Fruit fly (Drosophila melanogaster): ENCODE data around the gene Smyd5.

The Smyd5 gene

dm6 chr3R:21205680-21206326 is 12.8 kb downstream of the Smyd5 start (continued):
- TF ChIP-seq sens-2 (GFP tag; IDR thresholded peaks at IDR 0.05) (peak; percentile 19; the same call in 1 of the 2 replicates), da (GFP tag; optimal IDR thresholded peaks at IDR 0.05) (no peak), Med (GFP tag) (peak; percentile 79), Ssrp (tag; optimal IDR thresholded peaks at IDR 0.05) (peak; percentile 46), corto (GFP tag; optimal IDR thresholded peaks at IDR 0.05) (no peak), row (GFP tag; IDR thresholded peaks at IDR 0.05) (peak; percentile 43), ci (GFP tag; IDR thresholded peaks at IDR 0.05) (peak; percentile 64), az2 (GFP tag; optimal IDR thresholded peaks at IDR 0.05) (peak; percentile 39), CG15696 (tag; optimal IDR thresholded peaks at IDR 0.05) (no peak), grn (GFP tag; optimal IDR thresholded peaks at IDR 0.05) (peak; percentile 36), kni (GFP tag; optimal IDR thresholded peaks at IDR 0.05) (peak; percentile 44), prd (optimal IDR thresholded peaks at IDR 0.05) (no peak), prd (GFP tag; IDR thresholded peaks at IDR 0.05) (peak; percentile 21; the same call in 1 of the 3 replicates), vvl (GFP tag; IDR thresholded peaks at IDR 0.05) (peak; percentile 40; the same call in 1 of the 2 replicates), unpg (GFP tag; optimal IDR thresholded peaks at IDR 0.05) (peak; percentile 14), CG6254 (GFP tag; optimal IDR thresholded peaks at IDR 0.05) (peak; percentile 40), ttk (GFP tag; IDR thresholded peaks at IDR 0.05) (peak; percentile 42), CG17385 (GFP tag; optimal IDR thresholded peaks at IDR 0.05) (peak; percentile 20), CG15073 (GFP tag; optimal IDR thresholded peaks at IDR 0.05) (no peak), ewg (GFP tag; optimal IDR thresholded peaks at IDR 0.05) (peak; percentile 34), CG4424 (GFP tag; optimal IDR thresholded peaks at IDR 0.05) (peak; percentile 64), sc (optimal IDR thresholded peaks at IDR 0.05) (no peak), sc (GFP tag; optimal IDR thresholded peaks at IDR 0.05) (peak; percentile 25), CG12104 (GFP tag; optimal IDR thresholded peaks at IDR 0.05) (peak; percentile 19), Hr39 (optimal IDR thresholded peaks at IDR 0.05) (no peak), luna (GFP tag; optimal IDR thresholded peaks at IDR 0.05) (no peak), CG14050 (GFP tag; IDR thresholded peaks at IDR 0.05) (no peak), Taf1 (GFP tag; IDR thresholded peaks at IDR 0.05) (no peak), nmo (GFP tag; optimal IDR thresholded peaks at IDR 0.05) (peak; percentile 55), ssp (GFP tag; IDR thresholded peaks at IDR 0.05) (peak; percentile 48; the same call in 1 of the 2 replicates), dysf (GFP tag; IDR thresholded peaks at IDR 0.05) (peak; percentile 46; the same call in 1 of the 3 replicates), CG17328 (GFP tag; IDR thresholded peaks at IDR 0.05) (peak; percentile 37; the same call in 1 of the 2 replicates), CG8290 (GFP tag; optimal IDR thresholded peaks at IDR 0.05) (no peak), CG8290 (tag; optimal IDR thresholded peaks at IDR 0.05) (no peak), Mrtf (GFP tag; IDR thresholded peaks at IDR 0.05) (peak; percentile 21; the same call in 1 of the 3 replicates), CG10366 (GFP tag; IDR thresholded peaks at IDR 0.05) (0 out of 2 replicates have a peak, but pooled peaks have one; percentile 12), Oli (tag; optimal IDR thresholded peaks at IDR 0.05) (peak; percentile 49), CG6791 (GFP tag; IDR thresholded peaks at IDR 0.05; ENCODE audit: partially characterized antibody) (no peak), B-H1 (GFP tag; IDR thresholded peaks at IDR 0.05) (peak; percentile 18; the same call in 1 of the 3 replicates), lov (optimal IDR thresholded peaks at IDR 0.05) (no peak), lov (GFP tag; IDR thresholded peaks at IDR 0.05) (peak; percentile 61; the same call in 1 of the 3 replicates), CG8388 (GFP tag; optimal IDR thresholded peaks at IDR 0.05) (peak; percentile 52), Xrp1 (GFP tag; IDR thresholded peaks at IDR 0.05) (peak; percentile 55; the same call in 1 of the 2 replicates), Nf-YA (GFP tag; IDR thresholded peaks at IDR 0.05) (no peak), gt (GFP tag; IDR thresholded peaks at IDR 0.05) (0 out of 2 replicates have a peak, but pooled peaks have one; percentile 48), fd102C (GFP tag; optimal IDR thresholded peaks at IDR 0.05) (no peak), Max (GFP tag; optimal IDR thresholded peaks at IDR 0.05) (peak; percentile 4), so (GFP tag; IDR thresholded peaks at IDR 0.05) (peak; percentile 50; the same call in 1 of the 3 replicates), CG8924 (tag; optimal IDR thresholded peaks at IDR 0.05) (peak; percentile 21), Blimp-1 (GFP tag; optimal IDR thresholded peaks at IDR 0.05) (peak; percentile 66), gce (GFP tag; IDR thresholded peaks at IDR 0.05) (peak; percentile 68; the same call in 2 of the 3 replicates)
